Worm (Caenorhabditis elegans): ENCODE data around the gene sru-24.

Gene sru-24

ce11 chrV:664337-664847 lies 6.8 kb downstream of the sru-24 start, which contains the start of the genes F31F4.11 and srh-266:
F31F4.11 (minus strand) TSS chrV:664437.
srh-266 (plus strand) TSS chrV:664797.
- no peak for TF ChIP-seq tra-4 (tag; optimal IDR thresholded peaks at IDR 0.05)

ce11 chrV:660210-660609 lies 11.0 kb downstream of the sru-24 start, which contains the start of gene F31F4.17:
F31F4.17 (minus strand) TSS chrV:660310.
- TF ChIP-seq sea-1 (GFP tag; conservative IDR thresholded peaks at IDR 0.05) (no peak), aly-1 (tag; optimal IDR thresholded peaks at IDR 0.05) (no peak), tbx-37 (GFP tag; conservative IDR thresholded peaks at IDR 0.05) (no peak), hmg-4 (GFP tag; optimal IDR thresholded peaks at IDR 0.05) (no peak), ets-7 (tag; optimal IDR thresholded peaks at IDR 0.05) (no peak), flt-1 (GFP tag; IDR thresholded peaks at IDR 0.05) (no peak), tbx-11 (GFP tag; IDR thresholded peaks at IDR 0.05) (no peak), hmbx-1 (tag; optimal IDR thresholded peaks at IDR 0.05) (no peak), scrt-1 (GFP tag; IDR thresholded peaks at IDR 0.05) (no peak), F13C5.2 (tag; optimal IDR thresholded peaks at IDR 0.05) (no peak), B0310.2 (tag; optimal IDR thresholded peaks at IDR 0.05) (no peak), pes-1 (GFP tag; IDR thresholded peaks at IDR 0.05) (no peak), hnd-1 (tag; optimal IDR thresholded peaks at IDR 0.05) (no peak), tra-4 (tag; optimal IDR thresholded peaks at IDR 0.05) (no peak), ceh-13 (GFP tag; optimal IDR thresholded peaks at IDR 0.05) (no peak), ama-1 (optimal IDR thresholded peaks at IDR 0.05) (no peak), ceh-36 (tag; optimal IDR thresholded peaks at IDR 0.05) (no peak)

ce11 chrV:658140-658539 lies 13.1 kb downstream of the sru-24 start:
- peak; percentile 45; the same call in 1 of the 2 replicates for TF ChIP-seq tbx-11 (GFP tag; IDR thresholded peaks at IDR 0.05)
- TF ChIP-seq tbx-37 (GFP tag; conservative IDR thresholded peaks at IDR 0.05): peak; percentile 75

- TF ChIP-seq ets-7 (tag; optimal IDR thresholded peaks at IDR 0.05): no peak
- no peak for TF ChIP-seq scrt-1 (GFP tag; IDR thresholded peaks at IDR 0.05)
- TF ChIP-seq ama-1 (optimal IDR thresholded peaks at IDR 0.05): no peak
- TF ChIP-seq aly-1 (tag; optimal IDR thresholded peaks at IDR 0.05): no peak
- no peak for TF ChIP-seq tbx-11 (GFP tag; IDR thresholded peaks at IDR 0.05)
- no peak for TF ChIP-seq B0310.2 (tag; optimal IDR thresholded peaks at IDR 0.05)
- no peak for TF ChIP-seq pes-1 (GFP tag; IDR thresholded peaks at IDR 0.05)
- TF ChIP-seq flt-1 (GFP tag; IDR thresholded peaks at IDR 0.05): no peak
- no peak for TF ChIP-seq F13C5.2 (tag; optimal IDR thresholded peaks at IDR 0.05)
- TF ChIP-seq hmbx-1 (tag; optimal IDR thresholded peaks at IDR 0.05): no peak
- no peak for TF ChIP-seq tbx-37 (GFP tag; conservative IDR thresholded peaks at IDR 0.05)
- no peak for TF ChIP-seq ceh-13 (GFP tag; optimal IDR thresholded peaks at IDR 0.05)
- TF ChIP-seq tra-4 (tag; optimal IDR thresholded peaks at IDR 0.05): no peak
- no peak for TF ChIP-seq sea-1 (GFP tag; conservative IDR thresholded peaks at IDR 0.05)
- TF ChIP-seq ceh-36 (tag; optimal IDR thresholded peaks at IDR 0.05): no peak
- no peak for TF ChIP-seq hmg-4 (GFP tag; optimal IDR thresholded peaks at IDR 0.05)
- TF ChIP-seq hnd-1 (tag; optimal IDR thresholded peaks at IDR 0.05): no peak
These were observed 13.6 kb downstream of the sru-24 start, which contains the start of gene srh-246 for ce11 chrV:657678-658077. srh-246 (minus strand) TSS chrV:657778.

- TF ChIP-seq ceh-36 (tag; optimal IDR thresholded peaks at IDR 0.05) (no peak), tra-4 (tag; optimal IDR thresholded peaks at IDR 0.05) (no peak), F13C5.2 (tag; optimal IDR thresholded peaks at IDR 0.05) (no peak), pes-1 (GFP tag; IDR thresholded peaks at IDR 0.05) (no peak), aly-1 (tag; optimal IDR thresholded peaks at IDR 0.05) (no peak), tbx-37 (GFP tag; conservative IDR thresholded peaks at IDR 0.05) (no peak), B0310.2 (tag; optimal IDR thresholded peaks at IDR 0.05) (no peak), tbx-11 (GFP tag; IDR thresholded peaks at IDR 0.05) (no peak), hnd-1 (tag; optimal IDR thresholded peaks at IDR 0.05) (no peak), sea-1 (GFP tag; conservative IDR thresholded peaks at IDR 0.05) (no peak), ceh-13 (GFP tag; optimal IDR thresholded peaks at IDR 0.05) (no peak), hmbx-1 (tag; optimal IDR thresholded peaks at IDR 0.05) (no peak), ama-1 (optimal IDR thresholded peaks at IDR 0.05) (no peak), hmg-4 (GFP tag; optimal IDR thresholded peaks at IDR 0.05) (no peak)
These were observed 15.4 kb downstream of the sru-24 start, which contains the start of gene srh-245 for ce11 chrV:655823-656222. srh-245 (minus strand) TSS chrV:655923.

ce11 chrV:654402-654801 lies 16.8 kb downstream of the sru-24 start, which contains the start of gene srj-6:
srj-6 (minus strand) TSS chrV:654502.
- TF ChIP-seq hnd-1 (tag; optimal IDR thresholded peaks at IDR 0.05) (no peak), scrt-1 (GFP tag; IDR thresholded peaks at IDR 0.05) (no peak), flt-1 (GFP tag; IDR thresholded peaks at IDR 0.05) (no peak), B0310.2 (tag; optimal IDR thresholded peaks at IDR 0.05) (no peak), sea-1 (GFP tag; conservative IDR thresholded peaks at IDR 0.05) (no peak), ceh-13 (GFP tag; optimal IDR thresholded peaks at IDR 0.05) (no peak), tra-4 (tag; optimal IDR thresholded peaks at IDR 0.05) (no peak), tbx-37 (GFP tag; conservative IDR thresholded peaks at IDR 0.05) (no peak), ets-7 (tag; optimal IDR thresholded peaks at IDR 0.05) (no peak), pes-1 (GFP tag; IDR thresholded peaks at IDR 0.05) (no peak)

ce11 chrV:652940-653339 lies 18.3 kb downstream of the sru-24 start, which contains the start of gene srj-5:
srj-5 (minus strand) TSS chrV:653040.
- TF ChIP-seq hnd-1 (tag; optimal IDR thresholded peaks at IDR 0.05) (no peak), ceh-36 (tag; optimal IDR thresholded peaks at IDR 0.05) (no peak), tra-4 (tag; optimal IDR thresholded peaks at IDR 0.05) (no peak), hmbx-1 (tag; optimal IDR thresholded peaks at IDR 0.05) (no peak), pes-1 (GFP tag; IDR thresholded peaks at IDR 0.05) (no peak), aly-1 (tag; optimal IDR thresholded peaks at IDR 0.05) (no peak), flt-1 (GFP tag; IDR thresholded peaks at IDR 0.05) (no peak), scrt-1 (GFP tag; IDR thresholded peaks at IDR 0.05) (no peak), tbx-37 (GFP tag; conservative IDR thresholded peaks at IDR 0.05) (no peak), hmg-4 (GFP tag; optimal IDR thresholded peaks at IDR 0.05) (no peak), ets-7 (tag; optimal IDR thresholded peaks at IDR 0.05) (no peak), B0310.2 (tag; optimal IDR thresholded peaks at IDR 0.05) (no peak), F13C5.2 (tag; optimal IDR thresholded peaks at IDR 0.05) (no peak), tbx-11 (GFP tag; IDR thresholded peaks at IDR 0.05) (no peak), ama-1 (optimal IDR thresholded peaks at IDR 0.05) (no peak)

All from whole organism, early embryonic.